Fruit fly (Drosophila melanogaster): Measurements from ENCODE around the gene CheB38a.

The CheB38a gene

dm6 chr2L:20822489-20823195 lies 4.3 kb upstream of the CheB38a start, which contains the start of gene CG9331 (continued):
- peak; percentile 96 for TF ChIP-seq pros (GFP tag; optimal IDR thresholded peaks at IDR 0.05)
- no peak for TF ChIP-seq CG12744 (GFP tag; optimal IDR thresholded peaks at IDR 0.05)
- no peak for TF ChIP-seq tup (GFP tag; optimal IDR thresholded peaks at IDR 0.05)
- TF ChIP-seq CG18764 (GFP tag; optimal IDR thresholded peaks at IDR 0.05): no peak
- peak; percentile 24 for TF ChIP-seq shn (GFP tag; optimal IDR thresholded peaks at IDR 0.05)
- TF ChIP-seq CG13624 (GFP tag; optimal IDR thresholded peaks at IDR 0.05): no peak
- no peak for TF ChIP-seq CG6683 (GFP tag; optimal IDR thresholded peaks at IDR 0.05)
- no peak for TF ChIP-seq Eip74EF (GFP tag; optimal IDR thresholded peaks at IDR 0.05)
- no peak for TF ChIP-seq emc (GFP tag; optimal IDR thresholded peaks at IDR 0.05)
- TF ChIP-seq Adf1 (GFP tag; IDR thresholded peaks at IDR 0.05): peak; percentile 68
- TF ChIP-seq CG10321 (GFP tag; IDR thresholded peaks at IDR 0.05): no peak
- TF ChIP-seq CG4707 (GFP tag; optimal IDR thresholded peaks at IDR 0.05): peak; percentile 37
- peak; percentile 15 for TF ChIP-seq CG13894 (tag; optimal IDR thresholded peaks at IDR 0.05)
- no peak for TF ChIP-seq tx (GFP tag; optimal IDR thresholded peaks at IDR 0.05)
- TF ChIP-seq lov (optimal IDR thresholded peaks at IDR 0.05): no peak
- no peak for TF ChIP-seq lov (GFP tag; IDR thresholded peaks at IDR 0.05)
- no peak for TF ChIP-seq CG14710 (tag; optimal IDR thresholded peaks at IDR 0.05)
- TF ChIP-seq Lpt (GFP tag; optimal IDR thresholded peaks at IDR 0.05): no peak
- TF ChIP-seq CG32767 (GFP tag; IDR thresholded peaks at IDR 0.05): peak; percentile 60; the same call in 1 of the 2 replicates
- no peak for TF ChIP-seq CG30431 (GFP tag; optimal IDR thresholded peaks at IDR 0.05)
- 0 out of 3 replicates have a peak, but pooled peaks have one; percentile 28 for TF ChIP-seq Aef1 (GFP tag; IDR thresholded peaks at IDR 0.05)
- TF ChIP-seq ems (GFP tag; optimal IDR thresholded peaks at IDR 0.05): no peak
- TF ChIP-seq grau (tag; optimal IDR thresholded peaks at IDR 0.05): peak; percentile 54
- TF ChIP-seq CG10209 (GFP tag; optimal IDR thresholded peaks at IDR 0.05): peak; percentile 58
- TF ChIP-seq gcm2 (GFP tag; optimal IDR thresholded peaks at IDR 0.05): no peak
- no peak for TF ChIP-seq HmgZ (tag; optimal IDR thresholded peaks at IDR 0.05)
- TF ChIP-seq gcm (GFP tag; optimal IDR thresholded peaks at IDR 0.05): peak; percentile 50
- TF ChIP-seq run (tag; optimal IDR thresholded peaks at IDR 0.05): peak; percentile 88
- TF ChIP-seq exex (tag; optimal IDR thresholded peaks at IDR 0.05): no peak
- TF ChIP-seq cato (GFP tag; optimal IDR thresholded peaks at IDR 0.05; ENCODE audit: borderline replicate concordance): no peak
- 0 out of 2 replicates have a peak, but pooled peaks have one; percentile 12 for TF ChIP-seq stc (GFP tag; IDR thresholded peaks at IDR 0.05)
- TF ChIP-seq Taf1 (GFP tag; IDR thresholded peaks at IDR 0.05): no peak
- 0 out of 2 replicates have a peak, but pooled peaks have one; percentile 45 for TF ChIP-seq sob (GFP tag; IDR thresholded peaks at IDR 0.05)
- peak; percentile 16 for TF ChIP-seq fd64A (GFP tag; optimal IDR thresholded peaks at IDR 0.05)
- peak; percentile 85 for TF ChIP-seq Elba2 (GFP tag; optimal IDR thresholded peaks at IDR 0.05)
- TF ChIP-seq NC2α (GFP tag; optimal IDR thresholded peaks at IDR 0.05): no peak
- TF ChIP-seq CG6813 (GFP tag; optimal IDR thresholded peaks at IDR 0.05): peak; percentile 38
- peak; percentile 5 for TF ChIP-seq row (GFP tag; IDR thresholded peaks at IDR 0.05)
- TF ChIP-seq nom (GFP tag; optimal IDR thresholded peaks at IDR 0.05): peak; percentile 22
- TF ChIP-seq CG8290 (GFP tag; optimal IDR thresholded peaks at IDR 0.05): no peak
- peak in 1 of 2 experiments; percentile 29 for TF ChIP-seq CG8290 (tag; optimal IDR thresholded peaks at IDR 0.05)
- TF ChIP-seq CG11247 (GFP tag; IDR thresholded peaks at IDR 0.05): no peak
- no peak for TF ChIP-seq CG2202 (tag; optimal IDR thresholded peaks at IDR 0.05)
- TF ChIP-seq NC2β (GFP tag; optimal IDR thresholded peaks at IDR 0.05): no peak
- TF ChIP-seq tgo (GFP tag; IDR thresholded peaks at IDR 0.05): no peak
- TF ChIP-seq Hr78 (GFP tag; optimal IDR thresholded peaks at IDR 0.05): no peak
- TF ChIP-seq CG6272 (GFP tag; IDR thresholded peaks at IDR 0.05): no peak
- TF ChIP-seq trh (GFP tag; optimal IDR thresholded peaks at IDR 0.05): no peak
- TF ChIP-seq kay (GFP tag; optimal IDR thresholded peaks at IDR 0.05): peak; percentile 47
- TF ChIP-seq Trl (optimal IDR thresholded peaks at IDR 0.05): peak; percentile 55 to 66
- no peak for TF ChIP-seq Trl (GFP tag; optimal IDR thresholded peaks at IDR 0.05)

All from whole organism, embryonic.